Worm (Caenorhabditis elegans): ENCODE measurements around the gene gmap-3.

DNA sequence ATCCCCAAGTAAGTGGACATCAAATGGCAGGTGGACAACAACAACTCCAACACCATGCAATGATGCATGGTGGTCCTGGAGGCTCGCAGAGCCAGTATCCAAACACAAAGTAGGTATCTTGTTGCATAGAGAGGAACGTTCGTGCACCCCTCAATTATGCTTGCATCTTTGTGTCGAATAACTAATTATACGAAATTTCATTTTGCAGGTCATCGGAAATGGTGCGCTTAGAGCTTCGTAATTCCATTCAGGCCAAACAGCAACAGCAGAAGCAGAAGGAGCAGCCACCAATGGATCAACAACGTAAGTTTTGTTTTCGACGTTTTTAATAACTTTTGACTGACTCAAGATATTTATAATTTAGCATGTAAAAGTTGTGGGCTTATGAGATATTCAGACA lies 24.3 kb downstream of the gmap-3 start:
- TF ChIP-seq unc-39 (tag; optimal IDR thresholded peaks at IDR 0.05): no peak
- TF ChIP-seq php-3 (GFP tag; IDR thresholded peaks at IDR 0.05): no peak
